Worm (Caenorhabditis elegans) whole organism, L1 larva: ENCODE results near the gene Y57G11B.2.

ENCODE experiments used
- C04F5.9 ChIP-seq: sonication (generic microtip); optimal IDR thresholded peaks from 2 replicates; lab custom pipeline; 2016; ENCODE audit warnings: missing genetic modification characterization, missing compliant biosample characterization
- C34B4.2 ChIP-seq: sonication (generic microtip); optimal IDR thresholded peaks from 2 replicates; lab custom pipeline; 2017; ENCODE audit warnings: mild to moderate bottlenecking, missing genetic modification characterization, missing compliant biosample characterization
- F16B12.6 ChIP-seq: fragments of 150-350 bp; optimal IDR thresholded peaks from 2 replicates; lab custom pipeline; 2014; ENCODE audit warnings: missing biosample characterization, missing genetic modification characterization
- aha-1 ChIP-seq: fragments of 150-350 bp; optimal IDR thresholded peaks from 2 replicates; lab custom pipeline; 2014; ENCODE audit warnings: missing biosample characterization, missing genetic modification characterization
- alr-1 ChIP-seq: fragments of 200-800 bp; sonication (Bioruptor generic); optimal IDR thresholded peaks from 2 replicates; lab custom pipeline; 2018; ENCODE audit warnings: borderline replicate concordance, mild to moderate bottlenecking, missing genetic modification characterization, missing compliant biosample characterization
- aly-2 ChIP-seq: fragments of 150-350 bp; optimal IDR thresholded peaks from 2 replicates; lab custom pipeline; 2014; ENCODE audit warnings: missing biosample characterization, missing genetic modification characterization
- ama-1 ChIP-seq: fragments of 150-350 bp; optimal IDR thresholded peaks from 2 replicates; lab custom pipeline; 2014
- blmp-1 ChIP-seq: fragments of 150-350 bp; optimal IDR thresholded peaks from 2 replicates; lab custom pipeline; 2014; ENCODE audit warnings: missing biosample characterization, missing genetic modification characterization
- ceh-63 ChIP-seq: fragments of 200-800 bp; sonication (Bioruptor generic); optimal IDR thresholded peaks from 2 replicates; lab custom pipeline; 2018; ENCODE audit warnings: mild to moderate bottlenecking, missing genetic modification characterization, missing compliant biosample characterization
- ceh-82 ChIP-seq, 3 experiments: fragments of 150-350 bp in 1 of 3; sonication (generic microtip) in 2 of 3; optimal IDR thresholded peaks; 2 replicates each; lab custom pipeline; 2014 to 2017; ENCODE audit warnings: missing biosample characterization in 3 of 3, missing genetic modification characterization in 3 of 3
- ceh-88 ChIP-seq: fragments of 200-800 bp; sonication (Bioruptor generic); IDR thresholded peaks from 2 replicates; pipeline ENCODE4 v1.3.6; 2022; ENCODE audit warnings: missing genetic modification characterization, missing compliant biosample characterization
- ceh-90 ChIP-seq: sonication (generic microtip); optimal IDR thresholded peaks from 2 replicates; lab custom pipeline; 2016; ENCODE audit warnings: missing genetic modification characterization, missing compliant biosample characterization
- dpl-1 ChIP-seq, 3 experiments: fragments of 150-350 bp in 2 of 3; sonication (generic microtip) in 1 of 3; optimal IDR thresholded peaks; 2 replicates each; lab custom pipeline; 2014 to 2017; ENCODE audit warnings: missing biosample characterization in 3 of 3, missing genetic modification characterization in 3 of 3, missing genetic modification reagents in 3 of 3
- dsc-1 ChIP-seq: sonication (generic microtip); optimal IDR thresholded peaks from 2 replicates; lab custom pipeline; 2016; ENCODE audit warnings: mild to moderate bottlenecking, missing genetic modification characterization, missing compliant biosample characterization
- efl-1 ChIP-seq, 4 experiments: fragments of 150-350 bp; optimal IDR thresholded peaks in 3 of 4; peaks in 1 of 4; 1 replicate in 1 of 4; 2 replicates in 3 of 4; lab custom pipeline; 2014; ENCODE audit warnings: missing biosample characterization in 2 of 4, missing genetic modification characterization in 2 of 4, missing genetic modification reagents in 2 of 4
- efl-3 ChIP-seq: fragments of 200-800 bp; sonication (Bioruptor generic); optimal IDR thresholded peaks from 2 replicates; lab custom pipeline; 2018; ENCODE audit warnings: mild to moderate bottlenecking, missing genetic modification characterization, missing compliant biosample characterization
- egl-13 ChIP-seq: sonication (generic microtip); optimal IDR thresholded peaks from 2 replicates; lab custom pipeline; 2016; ENCODE audit warnings: missing genotype, missing genetic modification reagents, missing genetic modification characterization, missing compliant biosample characterization
- elt-3 ChIP-seq, 6 experiments: fragments of 150-350 bp in 1 of 6; sonication (generic microtip); optimal IDR thresholded peaks; 2 replicates each; lab custom pipeline; 2017 to 2018; ENCODE audit warnings: missing biosample characterization in 6 of 6, missing genetic modification characterization in 6 of 6, inconsistent platforms in 1 of 6
- ets-5 ChIP-seq: fragments of 200-800 bp; sonication (Bioruptor generic); IDR thresholded peaks from 2 replicates; pipeline ENCODE4 v1.3.6; 2022; ENCODE audit warnings: missing genetic modification characterization, missing compliant biosample characterization
- fkh-10 ChIP-seq: sonication (generic microtip); optimal IDR thresholded peaks from 2 replicates; lab custom pipeline; 2017; ENCODE audit warnings: missing biosample characterization, missing genetic modification reagents, missing genetic modification characterization
- fkh-4 ChIP-seq: sonication (generic microtip); optimal IDR thresholded peaks from 2 replicates; lab custom pipeline; 2016; ENCODE audit warnings: missing compliant biosample characterization, missing genetic modification characterization, borderline replicate concordance
- fkh-8 ChIP-seq: sonication (generic microtip); optimal IDR thresholded peaks from 2 replicates; lab custom pipeline; 2016; ENCODE audit warnings: mild to moderate bottlenecking, missing genetic modification characterization, missing compliant biosample characterization
- fos-1 ChIP-seq: fragments of 150-350 bp; optimal IDR thresholded peaks from 2 replicates; lab custom pipeline; 2014; ENCODE audit warnings: missing biosample characterization, missing genetic modification characterization
- grh-1 ChIP-seq: fragments of 200-800 bp; sonication (Bioruptor generic); IDR thresholded peaks from 2 replicates; pipeline ENCODE4 v1.3.6; 2022; ENCODE audit warnings: missing genetic modification reagents, missing genetic modification characterization, missing compliant biosample characterization
- hlh-17 ChIP-seq: fragments of 200-800 bp; sonication (Bioruptor generic); optimal IDR thresholded peaks from 2 replicates; lab custom pipeline; 2018; ENCODE audit warnings: missing genetic modification characterization, mild to moderate bottlenecking, missing compliant biosample characterization, moderate library complexity, borderline replicate concordance
- irx-1 ChIP-seq: sonication (generic microtip); optimal IDR thresholded peaks from 2 replicates; lab custom pipeline; 2016; ENCODE audit warnings: missing genetic modification characterization, missing compliant biosample characterization
- jun-1 ChIP-seq: fragments of 150-350 bp; optimal IDR thresholded peaks from 2 replicates; lab custom pipeline; 2014; ENCODE audit warnings: missing biosample characterization, missing genetic modification reagents, missing genetic modification characterization
- lin-14 ChIP-seq: fragments of 200-800 bp; sonication (Bioruptor generic); optimal IDR thresholded peaks from 2 replicates; lab custom pipeline; 2018; ENCODE audit warnings: mild to moderate bottlenecking, missing genetic modification characterization, moderate library complexity, missing compliant biosample characterization
- lin-15B ChIP-seq: fragments of 150-350 bp; sonication (generic microtip); optimal IDR thresholded peaks from 3 replicates; lab custom pipeline; 2014; ENCODE audit warnings: missing biosample characterization, missing genetic modification characterization
- lin-35 ChIP-seq, 2 experiments: fragments of 150-350 bp; optimal IDR thresholded peaks; 2 replicates each; lab custom pipeline; 2014; ENCODE audit warnings: missing biosample characterization in 2 of 2, missing genetic modification characterization in 2 of 2, missing genetic modification reagents in 2 of 2
- mab-9 ChIP-seq: fragments of 200-800 bp; sonication (Bioruptor generic); IDR thresholded peaks from 2 replicates; pipeline ENCODE4 v1.3.6; 2022; ENCODE audit warnings: missing genetic modification reagents, missing genetic modification characterization, missing compliant biosample characterization
- mdl-1 ChIP-seq, 2 experiments: fragments of 150-350 bp; optimal IDR thresholded peaks; 2 replicates each; lab custom pipeline; 2014 to 2017; ENCODE audit warnings: missing biosample characterization in 2 of 2, missing genetic modification characterization in 2 of 2, inconsistent platforms in 1 of 2
- nhr-12 ChIP-seq: sonication (generic microtip); optimal IDR thresholded peaks from 2 replicates; lab custom pipeline; 2017; ENCODE audit warnings: missing biosample characterization, missing genetic modification characterization
- nhr-19 ChIP-seq: fragments of 200-800 bp; sonication (Bioruptor generic); conservative IDR thresholded peaks from 2 replicates; pipeline ENCODE4 v1.3.6; 2022; ENCODE audit warnings: missing genetic modification characterization, missing compliant biosample characterization
- nhr-20 ChIP-seq: sonication (generic microtip); optimal IDR thresholded peaks from 2 replicates; lab custom pipeline; 2016; ENCODE audit warnings: mild to moderate bottlenecking, missing genetic modification characterization, missing compliant biosample characterization
- nhr-237 ChIP-seq: fragments of 150-350 bp; optimal IDR thresholded peaks from 2 replicates; lab custom pipeline; 2014; ENCODE audit warnings: missing biosample characterization, missing genetic modification characterization
- nhr-28 ChIP-seq: fragments of 150-350 bp; optimal IDR thresholded peaks from 2 replicates; lab custom pipeline; 2014; ENCODE audit warnings: missing biosample characterization, missing genetic modification characterization
- nhr-47 ChIP-seq: sonication (generic microtip); optimal IDR thresholded peaks from 2 replicates; lab custom pipeline; 2016; ENCODE audit warnings: mild to moderate bottlenecking, missing genetic modification characterization, moderate library complexity, missing compliant biosample characterization
- nhr-71 ChIP-seq: sonication (generic microtip); optimal IDR thresholded peaks from 2 replicates; lab custom pipeline; 2016; ENCODE audit warnings: mild to moderate bottlenecking, missing genetic modification characterization, moderate library complexity, missing compliant biosample characterization
- nhr-85 ChIP-seq: sonication (generic microtip); peaks from one replicate; lab custom pipeline; 2016; ENCODE audit warnings: missing genetic modification characterization, inconsistent platforms, missing compliant biosample characterization
- nhr-90 ChIP-seq: sonication (generic microtip); optimal IDR thresholded peaks from 2 replicates; lab custom pipeline; 2016; ENCODE audit warnings: mild to moderate bottlenecking, missing genetic modification characterization, missing compliant biosample characterization; ENCODE audit not compliant: poor library complexity
- pqm-1 ChIP-seq: sonication (generic microtip); optimal IDR thresholded peaks from 3 replicates; lab custom pipeline; 2017; ENCODE audit warnings: missing biosample characterization, missing genetic modification characterization
- skn-1 ChIP-seq: fragments of 150-350 bp; optimal IDR thresholded peaks from 2 replicates; lab custom pipeline; 2014; ENCODE audit warnings: missing biosample characterization, missing genetic modification characterization
- snu-23 ChIP-seq: sonication (generic microtip); optimal IDR thresholded peaks from 2 replicates; lab custom pipeline; 2016; ENCODE audit warnings: missing genetic modification characterization, missing compliant biosample characterization
- swsn-7 ChIP-seq: sonication (generic microtip); optimal IDR thresholded peaks from 2 replicates; lab custom pipeline; 2016; ENCODE audit warnings: missing genetic modification characterization, missing compliant biosample characterization
- tbx-2 ChIP-seq: sonication (generic microtip); optimal IDR thresholded peaks from 2 replicates; lab custom pipeline; 2016; ENCODE audit warnings: missing genetic modification characterization, missing compliant biosample characterization
- unc-130 ChIP-seq: fragments of 150-350 bp; optimal IDR thresholded peaks from 2 replicates; lab custom pipeline; 2017; ENCODE audit warnings: missing biosample characterization, missing genetic modification characterization, inconsistent platforms
- unc-98 ChIP-seq: fragments of 200-800 bp; sonication (Bioruptor generic); IDR thresholded peaks from 2 replicates; pipeline ENCODE4 v1.3.6; 2022; ENCODE audit warnings: missing genetic modification characterization, missing compliant biosample characterization
- vab-15 ChIP-seq: sonication (generic microtip); optimal IDR thresholded peaks from 2 replicates; lab custom pipeline; 2017; ENCODE audit warnings: missing genotype, mild to moderate bottlenecking, missing genetic modification characterization, missing compliant biosample characterization
- xbp-1 ChIP-seq: sonication (generic microtip); optimal IDR thresholded peaks from 2 replicates; lab custom pipeline; 2016; ENCODE audit warnings: missing genetic modification characterization, missing compliant biosample characterization
- ztf-4 ChIP-seq: fragments of 150-350 bp; optimal IDR thresholded peaks from 2 replicates; lab custom pipeline; 2014; ENCODE audit warnings: missing biosample characterization, missing genetic modification characterization

Y57G11B.2 gene

ce11 chrIV:14614176-14614740 lies 49.1 kb downstream of the Y57G11B.2 start:
- TF ChIP-seq ets-5 (GFP tag; lab: Robert Waterston, UW): no peak
- peak; percentile 94 for TF ChIP-seq nhr-85
- TF ChIP-seq dsc-1 (tag; lab: Kevin White, UChicago): peak; percentile 21
- peak; percentile 5 for TF ChIP-seq ztf-4 (tag; lab: Kevin White, UChicago)
- TF ChIP-seq ama-1 (lab: Kevin White, UChicago): no peak
- TF ChIP-seq xbp-1 (tag; lab: Kevin White, UChicago): peak; percentile 10
- no peak for TF ChIP-seq C04F5.9
- peak; percentile 67 for TF ChIP-seq nhr-90 (tag; lab: Kevin White, UChicago)
- peak in 1 of 2 experiments; percentile 63 for TF ChIP-seq mdl-1 (tag; optimal IDR thresholded peaks at IDR 0.05; lab: Kevin White, UChicago)
- no peak for TF ChIP-seq ceh-63 (GFP tag; lab: Kevin White, UChicago)
- no peak for TF ChIP-seq nhr-12 (tag; lab: Kevin White, UChicago)
- no peak for TF ChIP-seq ceh-90 (tag; lab: Kevin White, UChicago)
- peak; percentile 5 for TF ChIP-seq vab-15 (tag; lab: Kevin White, UChicago)
- TF ChIP-seq lin-14: peak; percentile 63
- TF ChIP-seq fos-1 (tag; lab: Kevin White, UChicago): no peak
- TF ChIP-seq skn-1 (tag; lab: Kevin White, UChicago): no peak
- peak; percentile 80 for TF ChIP-seq nhr-71 (tag; lab: Kevin White, UChicago)
- TF ChIP-seq nhr-237 (tag; lab: Kevin White, UChicago): no peak
- no peak for TF ChIP-seq alr-1
- no peak for TF ChIP-seq efl-1 (optimal IDR thresholded peaks at IDR 0.05; lab: Kevin White, UChicago)
- TF ChIP-seq efl-1 (GFP tag; optimal IDR thresholded peaks at IDR 0.05 in 1 of 2; lab: Kevin White, UChicago): peak in 1 of 2 experiments; percentile 66
- TF ChIP-seq mab-9 (GFP tag; lab: Robert Waterston, UW): no peak
- TF ChIP-seq ceh-82 (tag; optimal IDR thresholded peaks at IDR 0.05; lab: Kevin White, UChicago): no peak
- peak; percentile 40 for TF ChIP-seq fkh-8
- peak in 1 of 2 experiments; percentile 31 for TF ChIP-seq lin-35 (GFP tag; optimal IDR thresholded peaks at IDR 0.05; lab: Kevin White, UChicago)
- no peak for TF ChIP-seq aly-2 (tag; lab: Kevin White, UChicago)
- peak; percentile 64 for TF ChIP-seq nhr-47 (tag; lab: Kevin White, UChicago)
- no peak for TF ChIP-seq pqm-1
- peak; percentile 77 for TF ChIP-seq nhr-19 (GFP tag; lab: Robert Waterston, UW)
- TF ChIP-seq jun-1: peak; percentile 44
- TF ChIP-seq C34B4.2 (tag; lab: Kevin White, UChicago): no peak
- peak in 1 of 3 experiments; percentile 4 for TF ChIP-seq dpl-1 (GFP tag; optimal IDR thresholded peaks at IDR 0.05; lab: Kevin White, UChicago)
- TF ChIP-seq fkh-4 (tag; lab: Kevin White, UChicago): no peak
- TF ChIP-seq efl-3 (GFP tag; lab: Kevin White, UChicago): no peak
- no peak for TF ChIP-seq nhr-28 (tag; lab: Kevin White, UChicago)
- TF ChIP-seq nhr-20 (tag; lab: Kevin White, UChicago): peak; percentile 87
- TF ChIP-seq grh-1: peak; percentile 45
- TF ChIP-seq tbx-2: peak; percentile 52
- TF ChIP-seq unc-98 (GFP tag; lab: Robert Waterston, UW): no peak
- TF ChIP-seq hlh-17: no peak
- peak; percentile 57 for TF ChIP-seq snu-23 (GFP tag; lab: Kevin White, UChicago)
- no peak for TF ChIP-seq F16B12.6 (tag; lab: Kevin White, UChicago)
- TF ChIP-seq aha-1 (tag; lab: Kevin White, UChicago): no peak
- peak; percentile 22 for TF ChIP-seq irx-1 (tag; lab: Kevin White, UChicago)
- TF ChIP-seq blmp-1 (tag; lab: Kevin White, UChicago): peak; percentile 71
- no peak for TF ChIP-seq fkh-10 (GFP tag; lab: Kevin White, UChicago)
- peak; percentile 33 for TF ChIP-seq unc-130
- no peak for TF ChIP-seq egl-13
- TF ChIP-seq elt-3 (tag; optimal IDR thresholded peaks at IDR 0.05; lab: Kevin White, UChicago): peak; percentile 63 to 93 (median 80)
- TF ChIP-seq lin-15B (tag; lab: Kevin White, UChicago): no peak
- no peak for TF ChIP-seq ceh-88
- TF ChIP-seq swsn-7 (tag; lab: Kevin White, UChicago): no peak
